Worm (Caenorhabditis elegans) whole organism, mixed stage, embryonic: Measurements from ENCODE around the gene B0244.4.
A peak's percentile ranks its signal among the peaks of the same experiment; 100 is the strongest.

Source experiments
- M03D4.4 ChIP-seq: sonication (generic microtip); optimal IDR thresholded peaks from 2 replicates; lab custom pipeline; 2017; ENCODE audit warnings: mild to moderate bottlenecking, missing genetic modification characterization, missing compliant biosample characterization
- bed-3 ChIP-seq: fragments of 200-800 bp; sonication (Bioruptor generic); optimal IDR thresholded peaks from 3 replicates; lab custom pipeline; 2018; ENCODE audit warnings: mild to moderate bottlenecking, missing genetic modification characterization, moderate library complexity, missing compliant biosample characterization
- blmp-1 ChIP-seq: fragments of 150-350 bp; optimal IDR thresholded peaks from 2 replicates; lab custom pipeline; 2014; ENCODE audit warnings: missing biosample characterization, missing genetic modification characterization
- ceh-39 ChIP-seq: fragments of 150-350 bp; optimal IDR thresholded peaks from 2 replicates; lab custom pipeline; 2014; ENCODE audit warnings: missing biosample characterization, missing genetic modification characterization
- ceh-43 ChIP-seq: fragments of 200-800 bp; sonication (Bioruptor generic); optimal IDR thresholded peaks from 2 replicates; lab custom pipeline; 2018; ENCODE audit warnings: mild to moderate bottlenecking, missing genetic modification characterization, moderate library complexity, missing compliant biosample characterization
- ceh-83 ChIP-seq: fragments of 200-800 bp; sonication (Bioruptor generic); optimal IDR thresholded peaks from 2 replicates; lab custom pipeline; 2018; ENCODE audit warnings: mild to moderate bottlenecking, missing genetic modification characterization, missing compliant biosample characterization
- ces-1 ChIP-seq: fragments of 150-350 bp; optimal IDR thresholded peaks from 2 replicates; lab custom pipeline; 2014; ENCODE audit warnings: missing biosample characterization, missing genetic modification reagents, missing genetic modification characterization
- cnd-1 ChIP-seq: fragments of 200-800 bp; sonication (Bioruptor generic); optimal IDR thresholded peaks from 2 replicates; lab custom pipeline; 2018; ENCODE audit warnings: mild to moderate bottlenecking, missing genetic modification characterization, missing compliant biosample characterization
- drap-1 ChIP-seq: fragments of 200-800 bp; sonication (Bioruptor generic); optimal IDR thresholded peaks from 3 replicates; lab custom pipeline; 2018; ENCODE audit warnings: mild to moderate bottlenecking, missing genetic modification characterization, missing compliant biosample characterization
- elt-1 ChIP-seq: sonication (generic microtip); optimal IDR thresholded peaks from 2 replicates; lab custom pipeline; 2017; ENCODE audit warnings: missing genetic modification characterization, mild to moderate bottlenecking, missing compliant biosample characterization, antibody characterized with exemption, moderate library complexity, borderline replicate concordance; ENCODE audit not compliant: insufficient read depth
- elt-3 ChIP-seq: fragments of 150-350 bp; optimal IDR thresholded peaks from 2 replicates; lab custom pipeline; 2014; ENCODE audit warnings: missing biosample characterization, missing genetic modification characterization
- flh-1 ChIP-seq: fragments of 200-800 bp; sonication (Bioruptor generic); optimal IDR thresholded peaks from 2 replicates; lab custom pipeline; 2018; ENCODE audit warnings: mild to moderate bottlenecking, missing genetic modification characterization, moderate library complexity, missing compliant biosample characterization
- ham-2 ChIP-seq: fragments of 200-800 bp; sonication (Bioruptor generic); optimal IDR thresholded peaks from 2 replicates; lab custom pipeline; 2018; ENCODE audit warnings: mild to moderate bottlenecking, missing genetic modification characterization, missing compliant biosample characterization
- hlh-1 ChIP-seq: fragments of 150-350 bp; optimal IDR thresholded peaks from 2 replicates; lab custom pipeline; 2014; ENCODE audit warnings: missing biosample characterization, missing genetic modification reagents, missing genetic modification characterization
- lin-13 ChIP-seq: fragments of 150-350 bp; optimal IDR thresholded peaks from 2 replicates; lab custom pipeline; 2014; ENCODE audit warnings: missing biosample characterization, missing genetic modification characterization
- lin-32 ChIP-seq: fragments of 200-800 bp; sonication (Bioruptor generic); optimal IDR thresholded peaks from 2 replicates; lab custom pipeline; 2018; ENCODE audit warnings: mild to moderate bottlenecking, missing genetic modification characterization, missing compliant biosample characterization
- lsy-2 ChIP-seq: fragments of 150-350 bp; optimal IDR thresholded peaks from 2 replicates; lab custom pipeline; 2014; ENCODE audit warnings: missing biosample characterization, missing genetic modification characterization
- mab-5 ChIP-seq: fragments of 150-350 bp; optimal IDR thresholded peaks from 2 replicates; lab custom pipeline; 2014; ENCODE audit warnings: missing biosample characterization, missing genetic modification characterization
- mep-1 ChIP-seq: fragments of 150-350 bp; optimal IDR thresholded peaks from 2 replicates; lab custom pipeline; 2017; ENCODE audit warnings: missing biosample characterization, missing genetic modification reagents, missing genetic modification characterization, inconsistent platforms
- mls-2 ChIP-seq: sonication (generic microtip); optimal IDR thresholded peaks from 2 replicates; lab custom pipeline; 2016; ENCODE audit warnings: mild to moderate bottlenecking, missing genetic modification characterization, moderate library complexity, missing compliant biosample characterization
- nhr-12 ChIP-seq: fragments of 150-350 bp; optimal IDR thresholded peaks from 2 replicates; lab custom pipeline; 2014; ENCODE audit warnings: missing biosample characterization, missing genetic modification characterization
- nhr-2 ChIP-seq: fragments of 150-350 bp; optimal IDR thresholded peaks from 2 replicates; lab custom pipeline; 2014; ENCODE audit warnings: missing biosample characterization, missing genetic modification characterization
- nhr-237 ChIP-seq: fragments of 150-350 bp; optimal IDR thresholded peaks from 2 replicates; lab custom pipeline; 2014; ENCODE audit warnings: missing biosample characterization, missing genetic modification characterization
- nhr-28 ChIP-seq: fragments of 150-350 bp; optimal IDR thresholded peaks from 2 replicates; lab custom pipeline; 2014; ENCODE audit warnings: missing biosample characterization, missing genetic modification characterization
- pha-4 ChIP-seq: fragments of 150-350 bp; optimal IDR thresholded peaks from 2 replicates; lab custom pipeline; 2018; ENCODE audit warnings: missing biosample characterization, missing genetic modification reagents, missing genetic modification characterization
- sem-2 ChIP-seq: fragments of 200-800 bp; sonication (Bioruptor generic); optimal IDR thresholded peaks from 2 replicates; lab custom pipeline; 2018; ENCODE audit warnings: mild to moderate bottlenecking, missing genetic modification characterization, missing compliant biosample characterization
- snpc-4 ChIP-seq: fragments of 150-350 bp; optimal IDR thresholded peaks from 2 replicates; lab custom pipeline; 2014; ENCODE audit warnings: missing biosample characterization, missing genetic modification characterization
- sptf-1 ChIP-seq: sonication (generic microtip); optimal IDR thresholded peaks from 2 replicates; lab custom pipeline; 2017; ENCODE audit warnings: mild to moderate bottlenecking, missing genetic modification characterization, moderate library complexity, missing compliant biosample characterization
- tbx-8 ChIP-seq: fragments of 200-800 bp; sonication (Bioruptor generic); optimal IDR thresholded peaks from 2 replicates; lab custom pipeline; 2018; ENCODE audit warnings: mild to moderate bottlenecking, missing genetic modification characterization, moderate library complexity, missing compliant biosample characterization
- unc-120 ChIP-seq: sonication (generic microtip); optimal IDR thresholded peaks from 2 replicates; lab custom pipeline; 2017; ENCODE audit warnings: missing genetic modification characterization, missing compliant biosample characterization; ENCODE audit not compliant: poor library complexity, severe bottlenecking
- unc-39 ChIP-seq: fragments of 150-350 bp; optimal IDR thresholded peaks from 2 replicates; lab custom pipeline; 2014; ENCODE audit warnings: missing biosample characterization, missing genetic modification characterization
- unc-62 ChIP-seq: fragments of 150-350 bp; optimal IDR thresholded peaks from 2 replicates; lab custom pipeline; 2014; ENCODE audit warnings: missing biosample characterization, missing genetic modification reagents, missing genetic modification characterization
- zip-8 ChIP-seq: fragments of 150-350 bp; optimal IDR thresholded peaks from 2 replicates; lab custom pipeline; 2014; ENCODE audit warnings: missing biosample characterization, missing genetic modification characterization
- ztf-11 ChIP-seq: fragments of 150-350 bp; optimal IDR thresholded peaks from 2 replicates; lab custom pipeline; 2014; ENCODE audit warnings: missing biosample characterization, missing genetic modification characterization

The B0244.4 gene

DNA sequence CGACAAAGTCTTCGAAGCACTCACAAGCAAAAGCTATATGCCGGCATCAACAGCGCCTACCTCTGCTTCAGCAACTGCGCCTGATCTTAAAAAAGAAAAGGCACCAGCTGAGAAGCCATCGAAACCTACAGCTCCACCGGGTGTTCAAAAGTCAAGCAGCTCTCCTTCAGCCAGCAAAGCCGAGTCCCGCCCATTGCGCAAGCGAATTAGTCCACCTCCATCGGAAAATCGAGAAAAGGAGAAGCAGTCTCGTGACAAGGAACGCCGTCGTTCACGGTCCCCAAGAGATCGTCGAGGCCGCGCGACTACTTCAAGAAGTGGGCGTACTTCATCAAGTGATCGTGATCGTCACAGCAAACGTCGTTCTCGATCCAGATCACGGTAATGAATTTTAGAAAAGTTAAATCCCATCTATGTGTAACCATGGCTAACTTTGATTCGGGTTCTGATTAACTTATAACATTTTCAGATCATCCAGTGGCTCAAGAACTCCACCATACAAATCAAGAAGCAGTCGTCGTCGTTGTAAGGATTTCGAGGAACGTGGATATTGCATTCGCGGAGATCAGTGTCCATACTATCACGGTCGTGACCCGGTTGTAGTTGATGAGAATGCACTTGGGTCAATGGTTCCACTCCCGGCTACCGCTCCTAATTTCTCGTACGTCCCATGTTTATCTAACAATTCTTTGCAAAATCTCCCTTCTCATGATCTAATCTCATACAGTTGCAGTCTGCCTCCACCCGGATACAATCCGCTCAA is 35.2 kb upstream of the B0244.4 start:
- TF ChIP-seq mep-1 (tag; lab: Kevin White, UChicago) (no peak), pha-4 (tag; lab: Kevin White, UChicago) (no peak), blmp-1 (tag; lab: Kevin White, UChicago) (no peak), nhr-2 (tag; lab: Kevin White, UChicago) (no peak), elt-3 (tag; lab: Kevin White, UChicago) (no peak), mab-5 (no peak), nhr-28 (tag; lab: Kevin White, UChicago) (no peak)

DNA sequence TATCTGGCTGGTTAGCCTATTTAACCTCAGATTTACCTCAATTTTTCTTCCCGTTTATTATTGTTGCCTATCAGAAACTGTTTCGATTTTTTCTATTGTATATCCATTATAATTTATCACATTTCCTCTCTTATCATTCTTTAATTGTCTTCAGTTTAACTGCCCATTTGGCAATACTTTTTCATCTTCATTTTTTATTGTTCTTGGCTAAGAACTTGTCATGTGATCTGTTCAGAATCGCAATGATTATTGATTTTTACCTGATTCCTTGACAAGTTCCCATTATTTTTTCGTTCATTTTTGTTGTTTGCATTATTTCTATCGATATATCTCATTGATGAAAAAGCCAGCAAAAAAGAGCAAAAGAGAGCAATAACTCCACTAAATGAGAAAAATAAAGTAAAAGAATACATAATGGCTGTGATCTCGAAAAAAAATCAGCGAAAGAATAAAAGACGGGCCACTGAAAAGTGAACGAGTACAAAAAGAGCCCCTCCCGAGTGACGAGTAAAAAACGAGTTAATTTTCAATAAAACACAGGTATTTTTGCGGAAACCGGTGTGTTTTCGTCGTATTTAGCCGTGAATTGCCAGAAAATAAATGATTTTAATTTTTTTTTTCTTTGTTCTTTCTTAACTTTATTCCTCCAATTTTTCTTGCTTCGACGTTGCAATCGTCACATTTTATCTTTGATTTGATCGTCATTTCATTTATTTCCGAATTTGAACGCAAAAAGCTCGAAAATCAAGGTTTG is 32.9 kb upstream of the B0244.4 start, which contains the start of gene arf-1:
Gene arf-1, plus strand, starts transcription at position 657 of the 754 bp plus-strand sequence.
- TF ChIP-seq mab-5 (no peak), nhr-237 (tag; lab: Kevin White, UChicago) (no peak), nhr-28 (tag; lab: Kevin White, UChicago) (no peak), snpc-4 (no peak), nhr-2 (tag; lab: Kevin White, UChicago) (no peak), mls-2 (tag; lab: Kevin White, UChicago) (no peak), sem-2 (no peak), ztf-11 (tag; lab: Kevin White, UChicago) (no peak), hlh-1 (no peak), elt-1 (tag; lab: Kevin White, UChicago) (no peak), cnd-1 (no peak), lin-13 (tag; lab: Kevin White, UChicago) (no peak), ceh-83 (GFP tag; lab: Kevin White, UChicago) (no peak)
- TF ChIP-seq, all 35 proteins: peak for 0

DNA sequence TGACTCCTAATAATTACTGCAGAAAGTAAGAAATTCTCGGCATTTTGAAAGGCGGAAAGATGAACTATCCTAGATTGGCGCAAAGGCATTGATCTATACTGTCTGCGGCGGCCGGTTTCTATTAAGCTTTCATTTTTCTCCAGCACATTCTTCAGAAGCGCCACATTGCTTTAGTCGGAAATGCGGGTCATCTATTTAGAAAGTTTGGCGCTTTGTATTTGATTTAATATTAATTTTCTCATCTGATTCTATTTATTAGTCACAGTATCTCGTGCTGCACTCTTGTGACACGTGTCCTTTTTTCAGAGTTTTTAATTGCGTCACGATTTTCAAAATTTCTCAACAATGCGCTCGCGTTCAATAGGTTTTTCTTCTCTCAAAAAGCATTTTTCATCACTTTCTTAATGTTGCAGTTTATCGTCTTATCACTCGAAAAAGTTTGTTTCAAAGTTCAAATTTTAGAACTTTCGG is 32.3 kb upstream of the B0244.4 start:
- no peak for TF ChIP-seq nhr-2 (tag; lab: Kevin White, UChicago)
- no peak for TF ChIP-seq lin-13 (tag; lab: Kevin White, UChicago)
- TF ChIP-seq mab-5, result no peak
- TF ChIP-seq ces-1 (GFP tag; lab: Kevin White, UChicago), result no peak

DNA sequence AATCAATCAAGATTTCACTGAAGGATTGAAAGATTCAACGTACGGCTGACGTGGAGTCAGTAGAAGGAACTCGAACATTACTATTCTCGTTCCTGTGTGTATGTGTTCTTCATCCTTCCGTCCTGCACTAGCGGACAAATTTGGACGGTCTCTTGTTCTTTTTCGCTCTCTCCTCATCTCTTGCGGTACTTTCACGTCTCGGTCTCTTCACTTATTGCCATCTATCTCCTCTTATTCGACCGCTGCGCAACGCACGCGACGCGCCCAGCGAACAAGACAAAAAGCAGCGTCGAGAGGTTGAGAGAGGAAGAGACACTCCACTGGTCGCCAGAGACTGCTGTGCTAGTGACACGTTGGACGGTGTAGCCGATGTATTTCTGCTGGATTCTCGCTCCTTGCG is 31.8 kb upstream of the B0244.4 start:
- no peak for TF ChIP-seq elt-3 (tag; lab: Kevin White, UChicago)
- peak; percentile 33 for TF ChIP-seq mls-2 (tag; lab: Kevin White, UChicago)
- TF ChIP-seq nhr-237 (tag; lab: Kevin White, UChicago), result peak; percentile 54
- TF ChIP-seq tbx-8 (GFP tag; lab: Kevin White, UChicago), result no peak
- TF ChIP-seq nhr-2 (tag; lab: Kevin White, UChicago), result peak; percentile 3
- TF ChIP-seq nhr-12 (tag; lab: Kevin White, UChicago), result no peak
- TF ChIP-seq ces-1 (GFP tag; lab: Kevin White, UChicago), result peak; percentile 80
- peak; percentile 86 for TF ChIP-seq unc-120
- peak; percentile 78 for TF ChIP-seq pha-4 (tag; lab: Kevin White, UChicago)
- TF ChIP-seq ham-2, result peak; percentile 91
- TF ChIP-seq unc-39, result no peak
- peak; percentile 50 for TF ChIP-seq lin-13 (tag; lab: Kevin White, UChicago)
- TF ChIP-seq M03D4.4, result no peak
- peak; percentile 88 for TF ChIP-seq mep-1 (tag; lab: Kevin White, UChicago)
- no peak for TF ChIP-seq ceh-43 (GFP tag; lab: Kevin White, UChicago)
- peak; percentile 68 for TF ChIP-seq unc-62 (GFP tag; lab: Kevin White, UChicago)
- no peak for TF ChIP-seq cnd-1
- peak; percentile 41 for TF ChIP-seq elt-1 (tag; lab: Kevin White, UChicago)
- no peak for TF ChIP-seq bed-3
- TF ChIP-seq ceh-39 (tag; lab: Kevin White, UChicago), result peak; percentile 48
- TF ChIP-seq zip-8 (tag; lab: Kevin White, UChicago), result peak; percentile 25
- TF ChIP-seq blmp-1 (tag; lab: Kevin White, UChicago), result no peak
- TF ChIP-seq snpc-4, result no peak
- TF ChIP-seq lsy-2 (tag; lab: Kevin White, UChicago), result peak; percentile 53
- TF ChIP-seq sptf-1 (tag; lab: Kevin White, UChicago), result peak; percentile 30
- no peak for TF ChIP-seq sem-2
- peak; percentile 40 for TF ChIP-seq ztf-11 (tag; lab: Kevin White, UChicago)
- no peak for TF ChIP-seq flh-1 (GFP tag; lab: Kevin White, UChicago)
- TF ChIP-seq hlh-1, result peak; percentile 42
- peak; percentile 38 for TF ChIP-seq drap-1 (GFP tag; lab: Kevin White, UChicago)
- no peak for TF ChIP-seq lin-32
